Fruit fly (Drosophila melanogaster): ENCODE data around the gene CG7227.

The CG7227 gene

DNA sequence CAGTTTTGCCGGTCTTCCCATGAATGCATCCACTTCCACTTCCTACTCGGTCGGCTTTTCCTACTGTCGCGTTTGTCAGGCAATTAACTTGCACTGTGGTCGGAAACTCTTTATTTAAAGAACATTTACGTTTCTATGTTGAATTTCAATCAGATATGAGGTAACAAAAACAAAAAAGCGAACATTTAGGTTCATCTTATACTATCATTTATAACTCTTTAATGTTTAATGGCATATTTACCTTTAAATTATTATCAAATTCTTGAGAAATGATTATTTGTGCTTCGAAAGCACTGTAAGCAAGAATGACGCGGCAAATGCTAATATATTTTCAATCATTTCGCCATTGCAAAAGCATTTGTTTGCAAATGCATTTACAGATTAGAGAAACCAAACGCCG, 35.8 kb upstream of the CG7227 start:
- TF ChIP-seq Pif1A (GFP tag; optimal IDR thresholded peaks at IDR 0.05) (peak; percentile 18), CG17806 (tag; optimal IDR thresholded peaks at IDR 0.05) (peak; percentile 6), CG12605 (GFP tag; IDR thresholded peaks at IDR 0.05) (0 out of 2 replicates have a peak, but pooled peaks have one; percentile 16), fd96Ca (GFP tag; IDR thresholded peaks at IDR 0.05) (no peak), CG4496 (GFP tag; IDR thresholded peaks at IDR 0.05) (peak; percentile 55; the same call in 1 of the 3 replicates), CG9948 (tag; optimal IDR thresholded peaks at IDR 0.05) (no peak), Pif1B (GFP tag; optimal IDR thresholded peaks at IDR 0.05) (no peak), CG13204 (GFP tag; optimal IDR thresholded peaks at IDR 0.05) (no peak), CG32121 (GFP tag; IDR thresholded peaks at IDR 0.05) (peak; percentile 37; the same call in 1 of the 2 replicates), CG15710 (tag; optimal IDR thresholded peaks at IDR 0.05) (no peak), CG8159 (tag; optimal IDR thresholded peaks at IDR 0.05) (no peak), CG8301 (tag; optimal IDR thresholded peaks at IDR 0.05) (peak; percentile 28)

DNA sequence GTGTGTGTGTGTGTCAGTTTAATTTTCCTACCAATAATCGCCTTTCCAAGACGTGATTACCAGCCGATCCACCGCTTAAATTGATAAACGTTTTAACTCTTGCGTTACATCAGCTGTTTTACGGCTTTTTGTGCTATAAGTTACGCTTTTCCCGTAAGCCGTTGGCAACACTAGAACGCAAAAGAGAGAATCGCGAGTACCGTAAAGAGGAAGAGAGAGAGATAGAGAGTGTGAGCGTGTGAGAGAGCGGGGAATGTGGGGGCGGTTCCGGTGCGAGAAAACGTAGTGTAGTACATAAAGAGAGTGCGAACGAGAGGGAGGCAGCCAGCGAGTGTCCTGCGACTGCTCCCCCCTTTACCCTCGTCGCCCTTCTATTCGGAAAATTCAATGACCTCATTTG, 33.6 kb upstream of the CG7227 start:
- peak; percentile 38; the same call in 1 of the 3 replicates for TF ChIP-seq CG4496 (GFP tag; IDR thresholded peaks at IDR 0.05)
- TF ChIP-seq fd96Ca (GFP tag; IDR thresholded peaks at IDR 0.05) = no peak
- no peak for TF ChIP-seq CG8301 (tag; optimal IDR thresholded peaks at IDR 0.05)
- TF ChIP-seq CG12605 (GFP tag; IDR thresholded peaks at IDR 0.05) = peak; percentile 29; the same call in 1 of the 2 replicates
- no peak for TF ChIP-seq CG8159 (tag; optimal IDR thresholded peaks at IDR 0.05)
- peak; percentile 25 for TF ChIP-seq CG13204 (GFP tag; optimal IDR thresholded peaks at IDR 0.05)
- peak; percentile 54 for TF ChIP-seq EcR (GFP tag; optimal IDR thresholded peaks at IDR 0.05)
- TF ChIP-seq CG9948 (tag; optimal IDR thresholded peaks at IDR 0.05) = no peak

DNA sequence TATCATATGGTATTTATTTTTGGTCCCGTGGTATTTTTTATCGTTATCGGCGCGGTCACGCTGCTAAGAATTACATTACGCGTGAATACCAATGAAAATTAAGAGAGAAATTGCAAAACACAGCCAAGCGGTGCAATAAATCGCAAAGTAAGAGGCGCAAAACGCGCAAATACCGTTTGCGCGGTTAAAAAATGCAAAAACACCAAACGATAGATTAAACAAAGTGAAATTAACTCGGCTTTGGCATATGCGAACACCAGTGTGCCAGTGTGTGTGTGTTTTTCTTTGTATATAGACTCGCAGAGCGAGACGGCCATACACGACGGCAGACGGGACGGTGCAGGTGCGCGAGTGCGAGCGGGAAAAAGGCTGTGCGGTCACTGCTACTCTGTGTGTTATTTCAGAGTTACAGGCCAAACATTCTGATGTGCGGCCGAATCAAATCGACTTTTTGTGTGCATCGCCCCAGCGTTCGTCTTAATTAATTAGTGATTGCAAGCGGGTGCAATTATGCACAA, 32.8 kb upstream of the CG7227 start, which contains the start of gene Cka:
TSS of gene Cka (plus strand) at position 29 of the 518 bp plus-strand sequence.
- peak; percentile 57 for TF ChIP-seq CG13204 (GFP tag; optimal IDR thresholded peaks at IDR 0.05)
- TF ChIP-seq CG32121 (GFP tag; IDR thresholded peaks at IDR 0.05) = no peak
- TF ChIP-seq CG9948 (tag; optimal IDR thresholded peaks at IDR 0.05) = no peak
- TF ChIP-seq EcR (GFP tag; optimal IDR thresholded peaks at IDR 0.05) = no peak
- peak; percentile 44; the same call in 1 of the 3 replicates for TF ChIP-seq fd96Ca (GFP tag; IDR thresholded peaks at IDR 0.05)
- TF ChIP-seq Snoo (tag; optimal IDR thresholded peaks at IDR 0.05) = peak; percentile 5
- peak; percentile 69; the same call in 1 of the 3 replicates for TF ChIP-seq CG4496 (GFP tag; IDR thresholded peaks at IDR 0.05)
- TF ChIP-seq CG8159 (tag; optimal IDR thresholded peaks at IDR 0.05) = peak; percentile 34
- no peak for TF ChIP-seq CG14655 (GFP tag; optimal IDR thresholded peaks at IDR 0.05)

DNA sequence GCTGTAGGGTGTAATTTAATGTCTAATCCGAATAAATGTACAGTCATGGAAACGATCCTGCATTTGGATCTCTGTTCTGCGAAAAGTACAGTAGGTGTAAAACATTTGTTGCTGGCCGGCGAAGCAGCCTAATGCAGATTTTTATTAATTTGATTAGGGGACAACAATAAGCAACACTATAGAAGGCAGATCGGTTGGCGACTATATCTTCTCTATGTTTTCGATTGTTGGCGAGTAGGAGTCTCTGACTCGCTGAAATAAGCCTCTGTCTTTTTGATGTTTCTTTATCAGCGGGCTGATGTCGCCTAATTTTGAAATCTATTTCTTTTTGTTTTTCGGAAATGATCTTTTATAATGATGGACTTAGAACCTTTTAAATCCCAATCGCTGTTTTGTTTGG, 32.2 kb upstream of the CG7227 start:
- TF ChIP-seq Pif1A (GFP tag; optimal IDR thresholded peaks at IDR 0.05) = no peak
- no peak for TF ChIP-seq CG32121 (GFP tag; IDR thresholded peaks at IDR 0.05)
- no peak for TF ChIP-seq CG10348 (GFP tag; IDR thresholded peaks at IDR 0.05)
- no peak for TF ChIP-seq CG8159 (tag; optimal IDR thresholded peaks at IDR 0.05)
- TF ChIP-seq CG8301 (tag; optimal IDR thresholded peaks at IDR 0.05) = no peak
- TF ChIP-seq CG4496 (GFP tag; IDR thresholded peaks at IDR 0.05) = no peak
- TF ChIP-seq rn (GFP tag; IDR thresholded peaks at IDR 0.05) = no peak

DNA sequence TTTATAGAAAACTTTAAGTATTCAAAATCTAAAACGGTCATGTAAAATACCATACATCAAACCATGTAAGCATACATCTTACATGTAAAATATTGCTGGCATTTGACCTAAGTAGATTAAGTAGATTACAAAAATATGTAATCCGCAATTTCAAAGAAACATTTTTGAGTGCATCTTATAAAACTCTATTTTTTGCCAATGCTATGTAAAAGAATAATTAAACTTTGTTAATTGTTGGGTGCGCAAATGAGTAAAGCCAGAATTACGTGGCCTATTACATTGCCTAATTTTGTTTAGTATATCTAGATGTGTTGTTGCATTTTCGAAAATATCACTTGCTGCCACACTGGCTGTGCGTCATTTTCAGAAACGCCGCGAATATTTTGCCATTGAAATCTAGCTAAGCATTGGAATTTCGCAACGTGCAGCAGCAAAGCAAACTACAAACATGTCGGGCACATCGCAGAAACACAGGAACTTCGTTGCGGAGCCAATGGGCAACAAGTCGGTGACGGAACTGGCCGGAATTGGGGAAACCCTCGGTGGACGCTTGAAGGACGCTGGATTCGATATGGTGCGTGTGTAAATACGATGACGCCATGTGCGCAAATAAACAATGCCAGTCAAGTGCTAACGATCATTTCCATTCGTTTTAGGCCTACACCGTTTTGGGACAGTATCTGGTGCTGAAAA, 31.4 kb upstream of the CG7227 start, which contains the start of gene baf:
TSS of gene baf (plus strand) at position 303 of the 693 bp plus-strand sequence.
- TF ChIP-seq CG13204 (GFP tag; optimal IDR thresholded peaks at IDR 0.05) (no peak), fd96Ca (GFP tag; IDR thresholded peaks at IDR 0.05) (no peak), EcR (GFP tag; optimal IDR thresholded peaks at IDR 0.05) (no peak), CG8159 (tag; optimal IDR thresholded peaks at IDR 0.05) (no peak), CG15710 (tag; optimal IDR thresholded peaks at IDR 0.05) (no peak), CG32121 (GFP tag; IDR thresholded peaks at IDR 0.05) (no peak), CG9948 (tag; optimal IDR thresholded peaks at IDR 0.05) (no peak), CG10348 (GFP tag; IDR thresholded peaks at IDR 0.05) (no peak), CG17806 (tag; optimal IDR thresholded peaks at IDR 0.05) (no peak), Pif1A (GFP tag; optimal IDR thresholded peaks at IDR 0.05) (no peak), CG34367 (tag; optimal IDR thresholded peaks at IDR 0.05) (no peak), Ets98B (GFP tag; IDR thresholded peaks at IDR 0.05) (no peak), CG8301 (tag; optimal IDR thresholded peaks at IDR 0.05) (no peak), CG4496 (GFP tag; IDR thresholded peaks at IDR 0.05) (no peak), gl (tag; optimal IDR thresholded peaks at IDR 0.05) (no peak), D1 (tag; optimal IDR thresholded peaks at IDR 0.05) (no peak), CG14655 (GFP tag; optimal IDR thresholded peaks at IDR 0.05) (no peak)

DNA sequence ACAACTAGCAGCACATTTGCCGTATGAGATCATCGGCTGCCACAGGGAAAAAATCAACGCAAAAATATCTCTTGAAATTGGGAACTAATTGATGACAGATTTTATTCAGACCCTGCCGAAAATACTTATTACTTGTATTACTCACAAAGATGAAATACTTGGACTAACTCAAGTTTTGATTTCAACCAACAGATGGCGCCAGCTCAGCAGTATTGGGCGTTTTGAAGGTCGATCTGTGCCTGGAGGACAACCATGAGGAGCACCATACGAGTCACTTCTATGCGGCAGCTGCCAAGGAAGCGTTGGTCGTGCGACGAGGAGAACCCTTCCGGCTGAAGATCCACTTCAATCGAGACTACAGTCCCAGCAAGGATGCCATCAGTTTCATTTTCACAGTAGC, 26.4 kb upstream of the CG7227 start:
- no peak for TF ChIP-seq CG8159 (tag; optimal IDR thresholded peaks at IDR 0.05)
- TF ChIP-seq CG10348 (GFP tag; IDR thresholded peaks at IDR 0.05) = no peak
- TF ChIP-seq Pif1A (GFP tag; optimal IDR thresholded peaks at IDR 0.05) = no peak
- no peak for TF ChIP-seq D1 (tag; optimal IDR thresholded peaks at IDR 0.05)
- no peak for TF ChIP-seq Ets98B (GFP tag; IDR thresholded peaks at IDR 0.05)
- TF ChIP-seq CG4496 (GFP tag; IDR thresholded peaks at IDR 0.05) = no peak
- TF ChIP-seq CG17806 (tag; optimal IDR thresholded peaks at IDR 0.05) = no peak
- no peak for TF ChIP-seq Snoo (tag; optimal IDR thresholded peaks at IDR 0.05)
- no peak for TF ChIP-seq CG14655 (GFP tag; optimal IDR thresholded peaks at IDR 0.05)
- TF ChIP-seq CG8301 (tag; optimal IDR thresholded peaks at IDR 0.05) = no peak
- TF ChIP-seq CG12605 (GFP tag; IDR thresholded peaks at IDR 0.05) = no peak
- TF ChIP-seq CG13204 (GFP tag; optimal IDR thresholded peaks at IDR 0.05) = no peak
- no peak for TF ChIP-seq rn (GFP tag; IDR thresholded peaks at IDR 0.05)
- no peak for TF ChIP-seq gl (tag; optimal IDR thresholded peaks at IDR 0.05)
- no peak for TF ChIP-seq EcR (GFP tag; optimal IDR thresholded peaks at IDR 0.05)
- no peak for TF ChIP-seq fd96Ca (GFP tag; IDR thresholded peaks at IDR 0.05)

Data from whole organism, pupa.